Fruit fly (Drosophila melanogaster) whole organism, prepupa: ENCODE data around the gene Rab9Fa.

Experiments used
- CG15336 ChIP-seq: fragments of 200-800 bp; sonication (Bioruptor generic); IDR thresholded peaks from 2 replicates; pipeline ENCODE4 v1.3.6; 2022; ENCODE audit warnings: missing biosample characterization, missing genetic modification characterization
- CG1621 ChIP-seq: fragments of 200-800 bp; sonication (Bioruptor generic); optimal IDR thresholded peaks from 3 replicates; lab custom pipeline; 2018; ENCODE audit warnings: missing biosample characterization, mild to moderate bottlenecking, missing genetic modification characterization
- CG6854 ChIP-seq: fragments of 200-800 bp; sonication (Bioruptor generic); optimal IDR thresholded peaks from 2 replicates; lab custom pipeline; 2017; ENCODE audit warnings: missing biosample characterization, mild to moderate bottlenecking, missing genetic modification characterization
- Hr38 ChIP-seq: sonication (Bioruptor generic); optimal IDR thresholded peaks from 2 replicates; lab custom pipeline; 2016; ENCODE audit warnings: missing biosample characterization, missing genetic modification characterization
- net ChIP-seq: fragments of 200-800 bp; sonication (Bioruptor generic); optimal IDR thresholded peaks from 3 replicates; lab custom pipeline; 2016; ENCODE audit warnings: missing biosample characterization, missing genetic modification characterization

- no peak for TF ChIP-seq CG6854 (GFP tag; lab: Kevin White, UChicago)
- TF ChIP-seq CG15336 (GFP tag; lab: Robert Waterston, UW), result no peak
- no peak for TF ChIP-seq net (GFP tag; lab: Kevin White, UChicago)
- no peak for TF ChIP-seq CG1621 (tag; lab: Kevin White, UChicago)
- no peak for TF ChIP-seq Hr38
Observed at dm6 chrX:10906222-10906866, 44.5 kb downstream of the Rab9Fa start.
